Comparison of ENCODE assay signal across 3 worm cellular contexts in genomic region chrIV:2736575-2736974, ce11.
TF ChIP-seq lines count a peak whose summit lies in the region.

No protein-coding gene starts in this region.

TF ChIP-seq in whole organism, L3 larva, 47 proteins besides CTCF, POLR2A, EP300 and RAD21:
- peak; percentile 54 for TF ChIP-seq ceh-28 (tag; optimal IDR thresholded peaks at IDR 0.05; lab: Kevin White, UChicago)
- TF ChIP-seq egl-5 (tag; optimal IDR thresholded peaks at IDR 0.05; lab: Kevin White, UChicago), result no peak

TF ChIP-seq in whole organism, L4 larva, 104 proteins besides CTCF, POLR2A, EP300 and RAD21:
- no peak for TF ChIP-seq zag-1 (tag; optimal IDR thresholded peaks at IDR 0.05; lab: Kevin White, UChicago)
- no peak for TF ChIP-seq tag-97 (GFP tag; IDR thresholded peaks at IDR 0.05; lab: Robert Waterston, UW)
- peak; percentile 50 for TF ChIP-seq ceh-28 (tag; optimal IDR thresholded peaks at IDR 0.05; lab: Kevin White, UChicago)
- no peak for TF ChIP-seq hmg-1.1 (GFP tag; IDR thresholded peaks at IDR 0.05; lab: Robert Waterston, UW)
- no peak for TF ChIP-seq unc-130 (GFP tag; optimal IDR thresholded peaks at IDR 0.05; lab: Kevin White, UChicago)

TF ChIP-seq in whole organism, midembryonic, 9 proteins besides CTCF, POLR2A, EP300 and RAD21:
- TF ChIP-seq tab-1 (GFP tag; IDR thresholded peaks at IDR 0.05; lab: Robert Waterston, UW), result no peak
- peak; percentile 64 for TF ChIP-seq T22C8.4 (GFP tag; IDR thresholded peaks at IDR 0.05; lab: Robert Waterston, UW)

Comparison
In these comparisons a context has a peak if more than half of its experiments do, and no peak if none do; other contexts are left out.
1. Of the 28 proteins assayed by ChIP-seq in both whole organism, L4 larva and whole organism, L3 larva: peak only in whole organism, L4 larva: none; only in whole organism, L3 larva: none; in both: ceh-28; in neither: 27.